Worm (Caenorhabditis elegans): ENCODE measurements around the gene F17A9.5.

ce11 chrV:6135428-6135827, 22.6 kb upstream of the F17A9.5 start:
- TF ChIP-seq dao-5 (tag; optimal IDR thresholded peaks at IDR 0.05) (no peak), W03F9.2 (tag; optimal IDR thresholded peaks at IDR 0.05) (no peak), him-1 (tag; optimal IDR thresholded peaks at IDR 0.05) (no peak)
